Fruit fly (Drosophila melanogaster) whole organism, prepupa: ENCODE results near the gene CG6761.

Experiments used
- CG10631 ChIP-seq: fragments of 200-800 bp; sonication (Bioruptor generic); optimal IDR thresholded peaks from 2 replicates; lab custom pipeline; 2016; ENCODE audit warnings: missing biosample characterization, missing genetic modification characterization
- CG11294 ChIP-seq: fragments of 200-800 bp; sonication (Bioruptor generic); IDR thresholded peaks from 2 replicates; pipeline ENCODE4 v1.3.6; 2022; ENCODE audit warnings: missing biosample characterization, missing genetic modification characterization
- CG11762 ChIP-seq: fragments of 200-800 bp; sonication (Bioruptor generic); optimal IDR thresholded peaks from 3 replicates; lab custom pipeline; 2016; ENCODE audit warnings: missing biosample characterization, missing genetic modification characterization; ENCODE audit not compliant: insufficient read depth
- CG11902 ChIP-seq: fragments of 200-800 bp; sonication (Bioruptor generic); optimal IDR thresholded peaks from 3 replicates; lab custom pipeline; 2016; ENCODE audit warnings: missing biosample characterization, missing genetic modification characterization
- CG15336 ChIP-seq: fragments of 200-800 bp; sonication (Bioruptor generic); IDR thresholded peaks from 2 replicates; pipeline ENCODE4 v1.3.6; 2022; ENCODE audit warnings: missing biosample characterization, missing genetic modification characterization
- CG16779 ChIP-seq: fragments of 200-800 bp; sonication (Bioruptor generic); optimal IDR thresholded peaks from 3 replicates; lab custom pipeline; 2017; ENCODE audit warnings: missing biosample characterization, mild to moderate bottlenecking, missing genetic modification characterization
- CG3032 ChIP-seq: fragments of 200-800 bp; optimal IDR thresholded peaks from 2 replicates; lab custom pipeline; 2019; ENCODE audit warnings: missing biosample characterization, mild to moderate bottlenecking, missing genetic modification characterization, moderate library complexity
- CG31627 ChIP-seq: fragments of 200-800 bp; sonication (Bioruptor generic); optimal IDR thresholded peaks from 3 replicates; lab custom pipeline; 2016; ENCODE audit warnings: missing biosample characterization, missing genetic modification characterization
- CG32006 ChIP-seq: fragments of 200-800 bp; sonication (Bioruptor generic); optimal IDR thresholded peaks from 3 replicates; lab custom pipeline; 2017; ENCODE audit warnings: missing biosample characterization, mild to moderate bottlenecking, missing genetic modification characterization
- CG3919 ChIP-seq: fragments of 200-800 bp; sonication (Bioruptor generic); optimal IDR thresholded peaks from 3 replicates; lab custom pipeline; 2016; ENCODE audit warnings: missing biosample characterization, missing genetic modification characterization
- CG4318 ChIP-seq: fragments of 200-800 bp; sonication (Bioruptor generic); optimal IDR thresholded peaks from 3 replicates; lab custom pipeline; 2017; ENCODE audit warnings: missing biosample characterization, mild to moderate bottlenecking, missing genetic modification characterization
- CG6163 ChIP-seq: fragments of 200-800 bp; sonication (Bioruptor generic); IDR thresholded peaks from 3 replicates; pipeline ENCODE4 v1.3.6; 2022; ENCODE audit warnings: missing biosample characterization, missing genetic modification characterization
- CG6276 ChIP-seq: fragments of 200-800 bp; sonication (Bioruptor generic); optimal IDR thresholded peaks from 2 replicates; lab custom pipeline; 2017; ENCODE audit warnings: missing biosample characterization, mild to moderate bottlenecking, missing genetic modification characterization
- CG6792 ChIP-seq: fragments of 200-800 bp; sonication (Bioruptor generic); optimal IDR thresholded peaks from 3 replicates; lab custom pipeline; 2016; ENCODE audit warnings: missing biosample characterization, missing genetic modification characterization
- CG6854 ChIP-seq: fragments of 200-800 bp; sonication (Bioruptor generic); optimal IDR thresholded peaks from 2 replicates; lab custom pipeline; 2017; ENCODE audit warnings: missing biosample characterization, mild to moderate bottlenecking, missing genetic modification characterization
- CG8119 ChIP-seq: fragments of 200-800 bp; sonication (Bioruptor generic); IDR thresholded peaks from 3 replicates; pipeline ENCODE4 v1.3.6; 2022; ENCODE audit warnings: missing biosample characterization, missing genetic modification characterization
- CG8319 ChIP-seq: fragments of 200-800 bp; sonication (Bioruptor generic); optimal IDR thresholded peaks from 3 replicates; lab custom pipeline; 2016; ENCODE audit warnings: missing biosample characterization, missing genetic modification characterization
- CG8632 ChIP-seq: fragments of 200-800 bp; sonication (Bioruptor generic); optimal IDR thresholded peaks from 3 replicates; lab custom pipeline; 2016; ENCODE audit warnings: missing biosample characterization, missing genetic modification characterization
- CG9139 ChIP-seq: fragments of 200-800 bp; sonication (Bioruptor generic); optimal IDR thresholded peaks from 3 replicates; lab custom pipeline; 2017; ENCODE audit warnings: missing biosample characterization, mild to moderate bottlenecking, missing genetic modification characterization
- Eip78C ChIP-seq: fragments of 200-800 bp; sonication (Bioruptor generic); peaks from one replicate; lab custom pipeline; 2016; ENCODE audit warnings: missing biosample characterization, missing genetic modification characterization
- Eip93F ChIP-seq: fragments of 200-800 bp; sonication (Bioruptor generic); optimal IDR thresholded peaks from 2 replicates; lab custom pipeline; 2016; ENCODE audit warnings: missing biosample characterization, mild to moderate bottlenecking, missing genetic modification characterization
- Ets96B ChIP-seq: fragments of 200-800 bp; optimal IDR thresholded peaks from 2 replicates; lab custom pipeline; 2019; ENCODE audit warnings: missing biosample characterization, mild to moderate bottlenecking, missing genetic modification characterization, moderate library complexity
- Gug ChIP-seq: fragments of 200-800 bp; sonication (Bioruptor generic); IDR thresholded peaks from 2 replicates; pipeline ENCODE4 v1.3.6; 2022; ENCODE audit warnings: missing biosample characterization, missing genetic modification characterization
- Hr39 ChIP-seq: fragments of 200-800 bp; sonication (Bioruptor generic); optimal IDR thresholded peaks from 2 replicates; lab custom pipeline; 2016; ENCODE audit warnings: missing biosample characterization, missing genetic modification characterization
- Hr4 ChIP-seq: fragments of 200-800 bp; sonication (Bioruptor generic); optimal IDR thresholded peaks from 3 replicates; lab custom pipeline; 2016; ENCODE audit warnings: missing biosample characterization, missing genetic modification characterization
- Lpt ChIP-seq: fragments of 200-800 bp; sonication (Bioruptor generic); optimal IDR thresholded peaks from 3 replicates; lab custom pipeline; 2016; ENCODE audit warnings: missing biosample characterization, missing genetic modification characterization
- OdsH ChIP-seq: fragments of 200-800 bp; sonication (Bioruptor generic); optimal IDR thresholded peaks from 3 replicates; lab custom pipeline; 2016; ENCODE audit warnings: missing biosample characterization, missing genetic modification characterization
- Sox102F ChIP-seq: fragments of 200-800 bp; sonication (Bioruptor generic); optimal IDR thresholded peaks from 2 replicates; lab custom pipeline; 2016; ENCODE audit warnings: missing biosample characterization, mild to moderate bottlenecking, missing genetic modification characterization
- Sox14 ChIP-seq: fragments of 200-800 bp; sonication (Bioruptor generic); optimal IDR thresholded peaks from 3 replicates; lab custom pipeline; 2016; ENCODE audit warnings: missing biosample characterization, missing genetic modification characterization
- achi ChIP-seq: fragments of 200-800 bp; sonication (Bioruptor generic); optimal IDR thresholded peaks from 3 replicates; lab custom pipeline; 2016; ENCODE audit warnings: missing biosample characterization, missing genetic modification characterization
- acj6 ChIP-seq: fragments of 200-800 bp; sonication (Bioruptor generic); optimal IDR thresholded peaks from 3 replicates; lab custom pipeline; 2016; ENCODE audit warnings: missing biosample characterization, missing genetic modification characterization
- dac ChIP-seq: fragments of 200-800 bp; sonication (Bioruptor generic); optimal IDR thresholded peaks from 2 replicates; lab custom pipeline; 2017; ENCODE audit warnings: missing biosample characterization, mild to moderate bottlenecking, missing genetic modification characterization
- dsx ChIP-seq: fragments of 200-800 bp; optimal IDR thresholded peaks from 3 replicates; lab custom pipeline; 2019; ENCODE audit warnings: missing biosample characterization, mild to moderate bottlenecking, missing genetic modification characterization, moderate library complexity; ENCODE audit not compliant: poor library complexity, severe bottlenecking
- eg ChIP-seq: fragments of 200-800 bp; sonication (Bioruptor generic); IDR thresholded peaks from 3 replicates; pipeline ENCODE4 v1.3.6; 2022; ENCODE audit warnings: missing biosample characterization, missing genetic modification characterization
- fkh ChIP-seq: fragments of 200-800 bp; sonication (Bioruptor generic); optimal IDR thresholded peaks from 3 replicates; lab custom pipeline; 2017; ENCODE audit warnings: missing biosample characterization, mild to moderate bottlenecking, missing genetic modification characterization, moderate library complexity
- lz ChIP-seq: fragments of 200-800 bp; sonication (Bioruptor generic); optimal IDR thresholded peaks from 3 replicates; lab custom pipeline; 2016; ENCODE audit warnings: missing biosample characterization, missing genetic modification characterization
- net ChIP-seq: fragments of 200-800 bp; sonication (Bioruptor generic); optimal IDR thresholded peaks from 3 replicates; lab custom pipeline; 2016; ENCODE audit warnings: missing biosample characterization, missing genetic modification characterization
- pdm3 ChIP-seq: fragments of 200-800 bp; sonication (Bioruptor generic); optimal IDR thresholded peaks from 3 replicates; lab custom pipeline; 2016; ENCODE audit warnings: missing biosample characterization, missing genetic modification characterization
- salr ChIP-seq, 2 experiments: fragments of 200-800 bp; sonication (Bioruptor generic); optimal IDR thresholded peaks; 3 replicates each; lab custom pipeline; 2016 to 2018; ENCODE audit warnings: missing biosample characterization in 2 of 2, missing genetic modification characterization in 2 of 2, mild to moderate bottlenecking in 1 of 2
- spab ChIP-seq: fragments of 200-800 bp; sonication (Bioruptor generic); optimal IDR thresholded peaks from 2 replicates; lab custom pipeline; 2017; ENCODE audit warnings: missing biosample characterization, mild to moderate bottlenecking, missing genetic modification characterization, missing genetic modification reagents
- svp ChIP-seq: fragments of 200-800 bp; sonication (Bioruptor generic); peaks from one replicate; lab custom pipeline; 2016; ENCODE audit warnings: missing biosample characterization, missing genetic modification characterization
- topi ChIP-seq: fragments of 200-800 bp; sonication (Bioruptor generic); optimal IDR thresholded peaks from 3 replicates; lab custom pipeline; 2016; ENCODE audit warnings: missing biosample characterization, missing genetic modification characterization
- vri ChIP-seq: fragments of 200-800 bp; sonication (Bioruptor generic); optimal IDR thresholded peaks from 3 replicates; lab custom pipeline; 2016; ENCODE audit warnings: missing biosample characterization, mild to moderate bottlenecking, missing genetic modification characterization

Gene CG6761

dm6 chr3L:9703495-9703894 lies at the start of gene CG6761:
TSS of gene CG6761 (minus strand) at chr3L:9703595.
- TF ChIP-seq Eip93F (no peak), OdsH (GFP tag; lab: Kevin White, UChicago) (no peak), fkh (GFP tag; lab: Kevin White, UChicago) (no peak), spab (no peak), lz (GFP tag; lab: Kevin White, UChicago) (no peak), CG6854 (GFP tag; lab: Kevin White, UChicago) (no peak), dsx (no peak), CG6163 (no peak), CG9139 (GFP tag; lab: Kevin White, UChicago) (no peak), Hr39 (no peak), CG32006 (GFP tag; lab: Kevin White, UChicago) (no peak), CG31627 (no peak), svp (GFP tag; lab: Kevin White, UChicago) (no peak), acj6 (GFP tag; lab: Kevin White, UChicago) (no peak), CG6792 (GFP tag; lab: Kevin White, UChicago) (no peak)

- no peak for TF ChIP-seq OdsH (GFP tag; lab: Kevin White, UChicago)
- TF ChIP-seq eg (GFP tag; lab: Robert Waterston, UW): no peak
- TF ChIP-seq dac: no peak
- no peak for TF ChIP-seq topi (GFP tag; lab: Kevin White, UChicago)
- TF ChIP-seq vri: no peak
- TF ChIP-seq Sox102F (GFP tag; lab: Kevin White, UChicago): no peak
- no peak for TF ChIP-seq CG8319 (GFP tag; lab: Kevin White, UChicago)
- no peak for TF ChIP-seq CG8632 (GFP tag; lab: Kevin White, UChicago)
Observed at dm6 chr3L:9751625-9752024, 48.2 kb upstream of the CG6761 start.

dm6 chr3L:9745393-9745792 lies 42.0 kb upstream of the CG6761 start:
- TF ChIP-seq salr (GFP tag; optimal IDR thresholded peaks at IDR 0.05; lab: Kevin White, UChicago): peak in 1 of 2 experiments; percentile 70
- no peak for TF ChIP-seq Eip93F
- peak; percentile 59 for TF ChIP-seq achi (GFP tag; lab: Kevin White, UChicago)
- peak; percentile 70 for TF ChIP-seq Eip78C (GFP tag; lab: Kevin White, UChicago)
- peak; percentile 63 for TF ChIP-seq Lpt (GFP tag; lab: Kevin White, UChicago)
- TF ChIP-seq CG11762 (GFP tag; lab: Kevin White, UChicago): no peak
- peak; percentile 63; the same call in 1 of the 2 replicates for TF ChIP-seq CG11294 (GFP tag; lab: Robert Waterston, UW)
- peak; percentile 63 for TF ChIP-seq Hr4 (GFP tag; lab: Kevin White, UChicago)
- TF ChIP-seq CG11902: no peak
- peak; percentile 20 for TF ChIP-seq Sox14 (GFP tag; lab: Kevin White, UChicago)
- peak; percentile 33 for TF ChIP-seq CG3032 (tag; lab: Kevin White, UChicago)
- TF ChIP-seq CG6276 (GFP tag; lab: Kevin White, UChicago): peak; percentile 80
- TF ChIP-seq CG15336 (GFP tag; lab: Robert Waterston, UW): peak; percentile 89
- no peak for TF ChIP-seq CG6792 (GFP tag; lab: Kevin White, UChicago)
- peak; percentile 90 for TF ChIP-seq CG8119 (GFP tag; lab: Robert Waterston, UW)
- no peak for TF ChIP-seq CG31627
- no peak for TF ChIP-seq CG6854 (GFP tag; lab: Kevin White, UChicago)
- TF ChIP-seq CG16779 (tag; lab: Kevin White, UChicago): peak; percentile 27
- no peak for TF ChIP-seq topi (GFP tag; lab: Kevin White, UChicago)
- TF ChIP-seq dsx: peak; percentile 20
- TF ChIP-seq svp (GFP tag; lab: Kevin White, UChicago): no peak
- TF ChIP-seq vri: no peak
- peak; percentile 55 for TF ChIP-seq OdsH (GFP tag; lab: Kevin White, UChicago)
- TF ChIP-seq acj6 (GFP tag; lab: Kevin White, UChicago): peak; percentile 22
- TF ChIP-seq Gug (GFP tag; lab: Robert Waterston, UW): peak; percentile 76
- peak; percentile 68 for TF ChIP-seq CG4318
- peak; percentile 25 for TF ChIP-seq pdm3 (GFP tag; lab: Kevin White, UChicago)
- TF ChIP-seq Ets96B (tag; lab: Kevin White, UChicago): peak; percentile 32
- TF ChIP-seq CG10631 (GFP tag; lab: Kevin White, UChicago): peak; percentile 69
- peak; percentile 89 for TF ChIP-seq CG32006 (GFP tag; lab: Kevin White, UChicago)
- TF ChIP-seq CG6163: peak; percentile 77
- peak; percentile 27 for TF ChIP-seq net
- peak; percentile 52 for TF ChIP-seq dac
- TF ChIP-seq eg (GFP tag; lab: Robert Waterston, UW): peak; percentile 86
- TF ChIP-seq CG3919 (GFP tag; lab: Kevin White, UChicago): peak; percentile 26
